Fruit fly (Drosophila melanogaster) whole organism, prepupa: ENCODE data around the gene Golgin84.

Experiments
- CG10631 ChIP-seq: fragments of 200-800 bp; sonication (Bioruptor generic); optimal IDR thresholded peaks from 2 replicates; lab custom pipeline; 2016; ENCODE audit warnings: missing biosample characterization, missing genetic modification characterization
- CG10669 ChIP-seq: fragments of 200-800 bp; sonication (Bioruptor generic); optimal IDR thresholded peaks from 3 replicates; lab custom pipeline; 2018; ENCODE audit warnings: missing biosample characterization, mild to moderate bottlenecking, missing genetic modification characterization, moderate library complexity
- CG11294 ChIP-seq: fragments of 200-800 bp; sonication (Bioruptor generic); IDR thresholded peaks from 2 replicates; pipeline ENCODE4 v1.3.6; 2022; ENCODE audit warnings: missing biosample characterization, missing genetic modification characterization
- CG11762 ChIP-seq: fragments of 200-800 bp; sonication (Bioruptor generic); optimal IDR thresholded peaks from 3 replicates; lab custom pipeline; 2016; ENCODE audit warnings: missing biosample characterization, missing genetic modification characterization; ENCODE audit not compliant: insufficient read depth
- CG15336 ChIP-seq: fragments of 200-800 bp; sonication (Bioruptor generic); IDR thresholded peaks from 2 replicates; pipeline ENCODE4 v1.3.6; 2022; ENCODE audit warnings: missing biosample characterization, missing genetic modification characterization
- CG1621 ChIP-seq: fragments of 200-800 bp; sonication (Bioruptor generic); optimal IDR thresholded peaks from 3 replicates; lab custom pipeline; 2018; ENCODE audit warnings: missing biosample characterization, mild to moderate bottlenecking, missing genetic modification characterization
- CG16779 ChIP-seq: fragments of 200-800 bp; sonication (Bioruptor generic); optimal IDR thresholded peaks from 3 replicates; lab custom pipeline; 2017; ENCODE audit warnings: missing biosample characterization, mild to moderate bottlenecking, missing genetic modification characterization
- CG3032 ChIP-seq: fragments of 200-800 bp; optimal IDR thresholded peaks from 2 replicates; lab custom pipeline; 2019; ENCODE audit warnings: missing biosample characterization, mild to moderate bottlenecking, missing genetic modification characterization, moderate library complexity
- CG31627 ChIP-seq: fragments of 200-800 bp; sonication (Bioruptor generic); optimal IDR thresholded peaks from 3 replicates; lab custom pipeline; 2016; ENCODE audit warnings: missing biosample characterization, missing genetic modification characterization
- CG32006 ChIP-seq: fragments of 200-800 bp; sonication (Bioruptor generic); optimal IDR thresholded peaks from 3 replicates; lab custom pipeline; 2017; ENCODE audit warnings: missing biosample characterization, mild to moderate bottlenecking, missing genetic modification characterization
- CG3919 ChIP-seq: fragments of 200-800 bp; sonication (Bioruptor generic); optimal IDR thresholded peaks from 3 replicates; lab custom pipeline; 2016; ENCODE audit warnings: missing biosample characterization, missing genetic modification characterization
- CG6163 ChIP-seq: fragments of 200-800 bp; sonication (Bioruptor generic); IDR thresholded peaks from 3 replicates; pipeline ENCODE4 v1.3.6; 2022; ENCODE audit warnings: missing biosample characterization, missing genetic modification characterization
- CG6808 ChIP-seq: fragments of 200-800 bp; sonication (Bioruptor generic); optimal IDR thresholded peaks from 3 replicates; lab custom pipeline; 2017; ENCODE audit warnings: missing biosample characterization, missing genetic modification characterization, mild to moderate bottlenecking, moderate library complexity, missing genetic modification reagents
- CG6854 ChIP-seq: fragments of 200-800 bp; sonication (Bioruptor generic); optimal IDR thresholded peaks from 2 replicates; lab custom pipeline; 2017; ENCODE audit warnings: missing biosample characterization, mild to moderate bottlenecking, missing genetic modification characterization
- CG7368 ChIP-seq: fragments of 200-800 bp; sonication (Bioruptor generic); optimal IDR thresholded peaks from 3 replicates; lab custom pipeline; 2016; ENCODE audit warnings: missing biosample characterization, missing genetic modification characterization
- CG8119 ChIP-seq: fragments of 200-800 bp; sonication (Bioruptor generic); IDR thresholded peaks from 3 replicates; pipeline ENCODE4 v1.3.6; 2022; ENCODE audit warnings: missing biosample characterization, missing genetic modification characterization
- CG8632 ChIP-seq: fragments of 200-800 bp; sonication (Bioruptor generic); optimal IDR thresholded peaks from 3 replicates; lab custom pipeline; 2016; ENCODE audit warnings: missing biosample characterization, missing genetic modification characterization
- CG9139 ChIP-seq: fragments of 200-800 bp; sonication (Bioruptor generic); optimal IDR thresholded peaks from 3 replicates; lab custom pipeline; 2017; ENCODE audit warnings: missing biosample characterization, mild to moderate bottlenecking, missing genetic modification characterization
- Eip75B ChIP-seq: fragments of 200-800 bp; sonication (Bioruptor generic); optimal IDR thresholded peaks from 3 replicates; lab custom pipeline; 2016; ENCODE audit warnings: missing biosample characterization, missing genetic modification characterization
- Ets21C ChIP-seq: fragments of 200-800 bp; sonication (Bioruptor generic); optimal IDR thresholded peaks from 3 replicates; lab custom pipeline; 2016; ENCODE audit warnings: missing biosample characterization, missing genetic modification characterization
- Ets96B ChIP-seq: fragments of 200-800 bp; optimal IDR thresholded peaks from 2 replicates; lab custom pipeline; 2019; ENCODE audit warnings: missing biosample characterization, mild to moderate bottlenecking, missing genetic modification characterization, moderate library complexity
- Gug ChIP-seq: fragments of 200-800 bp; sonication (Bioruptor generic); IDR thresholded peaks from 2 replicates; pipeline ENCODE4 v1.3.6; 2022; ENCODE audit warnings: missing biosample characterization, missing genetic modification characterization
- Hr38 ChIP-seq: sonication (Bioruptor generic); optimal IDR thresholded peaks from 2 replicates; lab custom pipeline; 2016; ENCODE audit warnings: missing biosample characterization, missing genetic modification characterization
- Hr39 ChIP-seq: fragments of 200-800 bp; sonication (Bioruptor generic); optimal IDR thresholded peaks from 2 replicates; lab custom pipeline; 2016; ENCODE audit warnings: missing biosample characterization, missing genetic modification characterization
- Hr4 ChIP-seq: fragments of 200-800 bp; sonication (Bioruptor generic); optimal IDR thresholded peaks from 3 replicates; lab custom pipeline; 2016; ENCODE audit warnings: missing biosample characterization, missing genetic modification characterization
- Lpt ChIP-seq: fragments of 200-800 bp; sonication (Bioruptor generic); optimal IDR thresholded peaks from 3 replicates; lab custom pipeline; 2016; ENCODE audit warnings: missing biosample characterization, missing genetic modification characterization
- Met ChIP-seq: fragments of 200-800 bp; sonication (Bioruptor generic); optimal IDR thresholded peaks from 3 replicates; lab custom pipeline; 2016; ENCODE audit warnings: missing biosample characterization, missing genetic modification characterization
- Smox ChIP-seq: fragments of 200-800 bp; sonication (Bioruptor generic); optimal IDR thresholded peaks from 3 replicates; lab custom pipeline; 2016; ENCODE audit warnings: missing biosample characterization, missing genetic modification characterization
- Sox102F ChIP-seq: fragments of 200-800 bp; sonication (Bioruptor generic); optimal IDR thresholded peaks from 2 replicates; lab custom pipeline; 2016; ENCODE audit warnings: missing biosample characterization, mild to moderate bottlenecking, missing genetic modification characterization
- Sox14 ChIP-seq: fragments of 200-800 bp; sonication (Bioruptor generic); optimal IDR thresholded peaks from 3 replicates; lab custom pipeline; 2016; ENCODE audit warnings: missing biosample characterization, missing genetic modification characterization
- Sox15 ChIP-seq: fragments of 200-800 bp; sonication (Bioruptor generic); optimal IDR thresholded peaks from 3 replicates; lab custom pipeline; 2016; ENCODE audit warnings: missing biosample characterization, missing genetic modification characterization
- achi ChIP-seq: fragments of 200-800 bp; sonication (Bioruptor generic); optimal IDR thresholded peaks from 3 replicates; lab custom pipeline; 2016; ENCODE audit warnings: missing biosample characterization, missing genetic modification characterization
- acj6 ChIP-seq: fragments of 200-800 bp; sonication (Bioruptor generic); optimal IDR thresholded peaks from 3 replicates; lab custom pipeline; 2016; ENCODE audit warnings: missing biosample characterization, missing genetic modification characterization
- cyc ChIP-seq: fragments of 200-800 bp; sonication (Bioruptor generic); optimal IDR thresholded peaks from 3 replicates; lab custom pipeline; 2016; ENCODE audit warnings: missing biosample characterization, missing genetic modification characterization
- dsx ChIP-seq: fragments of 200-800 bp; optimal IDR thresholded peaks from 3 replicates; lab custom pipeline; 2019; ENCODE audit warnings: missing biosample characterization, mild to moderate bottlenecking, missing genetic modification characterization, moderate library complexity; ENCODE audit not compliant: poor library complexity, severe bottlenecking
- eg ChIP-seq: fragments of 200-800 bp; sonication (Bioruptor generic); IDR thresholded peaks from 3 replicates; pipeline ENCODE4 v1.3.6; 2022; ENCODE audit warnings: missing biosample characterization, missing genetic modification characterization
- fd59A ChIP-seq: fragments of 200-800 bp; sonication (Bioruptor generic); optimal IDR thresholded peaks from 2 replicates; lab custom pipeline; 2017; ENCODE audit warnings: missing biosample characterization, mild to moderate bottlenecking, missing genetic modification characterization, missing genetic modification reagents
- fd85E ChIP-seq: fragments of 200-800 bp; sonication (Bioruptor generic); optimal IDR thresholded peaks from 3 replicates; lab custom pipeline; 2016; ENCODE audit warnings: missing biosample characterization, missing genetic modification characterization
- fkh ChIP-seq: fragments of 200-800 bp; sonication (Bioruptor generic); optimal IDR thresholded peaks from 3 replicates; lab custom pipeline; 2017; ENCODE audit warnings: missing biosample characterization, mild to moderate bottlenecking, missing genetic modification characterization, moderate library complexity
- lz ChIP-seq: fragments of 200-800 bp; sonication (Bioruptor generic); optimal IDR thresholded peaks from 3 replicates; lab custom pipeline; 2016; ENCODE audit warnings: missing biosample characterization, missing genetic modification characterization
- net ChIP-seq: fragments of 200-800 bp; sonication (Bioruptor generic); optimal IDR thresholded peaks from 3 replicates; lab custom pipeline; 2016; ENCODE audit warnings: missing biosample characterization, missing genetic modification characterization
- pdm3 ChIP-seq: fragments of 200-800 bp; sonication (Bioruptor generic); optimal IDR thresholded peaks from 3 replicates; lab custom pipeline; 2016; ENCODE audit warnings: missing biosample characterization, missing genetic modification characterization
- salr ChIP-seq, 2 experiments: fragments of 200-800 bp; sonication (Bioruptor generic); optimal IDR thresholded peaks; 3 replicates each; lab custom pipeline; 2016 to 2018; ENCODE audit warnings: missing biosample characterization in 2 of 2, missing genetic modification characterization in 2 of 2, mild to moderate bottlenecking in 1 of 2
- spab ChIP-seq: fragments of 200-800 bp; sonication (Bioruptor generic); optimal IDR thresholded peaks from 2 replicates; lab custom pipeline; 2017; ENCODE audit warnings: missing biosample characterization, mild to moderate bottlenecking, missing genetic modification characterization, missing genetic modification reagents
- ss ChIP-seq, 2 experiments: fragments of 200-800 bp; sonication (Bioruptor generic); optimal IDR thresholded peaks; 2 replicates in 1 of 2; 3 replicates in 1 of 2; lab custom pipeline; 2017 to 2018; ENCODE audit warnings: mild to moderate bottlenecking in 2 of 2, missing biosample characterization in 2 of 2, missing genetic modification characterization in 2 of 2, moderate library complexity in 1 of 2
- svp ChIP-seq: fragments of 200-800 bp; sonication (Bioruptor generic); peaks from one replicate; lab custom pipeline; 2016; ENCODE audit warnings: missing biosample characterization, missing genetic modification characterization
- vri ChIP-seq: fragments of 200-800 bp; sonication (Bioruptor generic); optimal IDR thresholded peaks from 3 replicates; lab custom pipeline; 2016; ENCODE audit warnings: missing biosample characterization, mild to moderate bottlenecking, missing genetic modification characterization

Golgin84 gene

DNA sequence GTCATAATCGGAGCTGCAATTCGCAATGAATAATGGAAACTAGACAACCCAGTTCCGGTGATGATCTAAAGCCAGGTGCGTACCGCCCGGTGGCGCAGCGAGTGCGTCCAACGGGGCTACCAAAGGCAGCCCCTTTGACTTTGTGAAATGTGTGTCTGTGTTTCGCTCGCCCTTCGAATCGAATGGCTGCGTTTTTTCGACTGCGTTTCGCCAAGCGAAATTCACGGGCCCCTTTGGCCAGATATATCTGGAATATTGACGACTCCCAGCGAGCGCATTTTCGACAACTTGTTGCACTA, 38.7 kb downstream of the Golgin84 start:
- no peak for TF ChIP-seq CG8632 (GFP tag; lab: Kevin White, UChicago)
- no peak for TF ChIP-seq Gug
- TF ChIP-seq svp (GFP tag; lab: Kevin White, UChicago) = no peak
- TF ChIP-seq lz (GFP tag; lab: Kevin White, UChicago) = no peak
- no peak for TF ChIP-seq CG6854
- TF ChIP-seq CG9139 (GFP tag; lab: Kevin White, UChicago) = no peak
- no peak for TF ChIP-seq CG10631
- no peak for TF ChIP-seq CG11762 (GFP tag; lab: Kevin White, UChicago)
- TF ChIP-seq CG3032 (tag; lab: Kevin White, UChicago) = no peak
- no peak for TF ChIP-seq net (GFP tag; lab: Kevin White, UChicago)
- no peak for TF ChIP-seq achi (GFP tag; lab: Kevin White, UChicago)
- TF ChIP-seq Met (GFP tag; lab: Kevin White, UChicago) = no peak
- TF ChIP-seq Hr39 (GFP tag; lab: Kevin White, UChicago) = no peak
- TF ChIP-seq CG6808 (GFP tag; lab: Kevin White, UChicago) = no peak
- TF ChIP-seq ss (GFP tag; optimal IDR thresholded peaks at IDR 0.05; lab: Kevin White, UChicago) = no peak

- TF ChIP-seq achi (GFP tag; lab: Kevin White, UChicago) (no peak), Smox (GFP tag; lab: Kevin White, UChicago) (no peak), CG10669 (GFP tag; lab: Kevin White, UChicago) (no peak), fd59A (GFP tag; lab: Kevin White, UChicago) (no peak), CG3032 (tag; lab: Kevin White, UChicago) (peak; percentile 49), Lpt (GFP tag; lab: Kevin White, UChicago) (no peak), Ets96B (tag; lab: Kevin White, UChicago) (no peak), CG7368 (GFP tag; lab: Kevin White, UChicago) (no peak), cyc (GFP tag; lab: Kevin White, UChicago) (no peak), CG6163 (peak; percentile 46; the same call in 1 of the 3 replicates), svp (GFP tag; lab: Kevin White, UChicago) (no peak), pdm3 (GFP tag; lab: Kevin White, UChicago) (no peak), CG32006 (GFP tag; lab: Kevin White, UChicago) (no peak), fkh (GFP tag; lab: Kevin White, UChicago) (no peak), salr (GFP tag; optimal IDR thresholded peaks at IDR 0.05; lab: Kevin White, UChicago) (peak in 1 of 2 experiments; percentile 57), CG8119 (GFP tag; lab: Robert Waterston, UW) (no peak), Hr4 (no peak), Gug (peak; percentile 25; the same call in 1 of the 2 replicates), CG6808 (GFP tag; lab: Kevin White, UChicago) (no peak), lz (GFP tag; lab: Kevin White, UChicago) (peak; percentile 54), fd85E (GFP tag; lab: Kevin White, UChicago) (no peak), CG31627 (GFP tag; lab: Kevin White, UChicago) (peak; percentile 56), Ets21C (peak; percentile 21), CG16779 (tag; lab: Kevin White, UChicago) (no peak), Sox102F (no peak), CG3919 (no peak), CG15336 (GFP tag; lab: Robert Waterston, UW) (peak; percentile 44; the same call in 1 of the 2 replicates), CG11294 (GFP tag; lab: Robert Waterston, UW) (no peak), CG9139 (GFP tag; lab: Kevin White, UChicago) (no peak), Met (GFP tag; lab: Kevin White, UChicago) (no peak), Hr38 (GFP tag; lab: Kevin White, UChicago) (no peak), ss (GFP tag; optimal IDR thresholded peaks at IDR 0.05; lab: Kevin White, UChicago) (no peak), CG1621 (tag; lab: Kevin White, UChicago) (no peak), net (GFP tag; lab: Kevin White, UChicago) (no peak), eg (GFP tag; lab: Robert Waterston, UW) (peak; percentile 39; the same call in 2 of the 3 replicates), dsx (GFP tag; lab: Kevin White, UChicago) (no peak), acj6 (no peak), CG10631 (no peak), vri (GFP tag; lab: Kevin White, UChicago) (no peak), Sox15 (GFP tag; lab: Kevin White, UChicago) (peak; percentile 27), Sox14 (GFP tag; lab: Kevin White, UChicago) (no peak), spab (GFP tag; lab: Kevin White, UChicago) (no peak), Eip75B (no peak)
Observed at dm6 chr3R:24318217-24319082, 39.3 kb downstream of the Golgin84 start, which contains the start of the genes Nab2 and BRWD3. TSS of gene Nab2 (minus strand) at chr3R:24318419. TSS of gene BRWD3 (plus strand) at chr3R:24319000.
